Fruit fly (Drosophila melanogaster) whole organism, embryonic: ENCODE data around the gene CG13373.

Experiments
- Aef1 ChIP-seq: fragments of 200-800 bp; sonication (Bioruptor generic); IDR thresholded peaks from 3 replicates; pipeline ENCODE4 v1.3.6; 2022; ENCODE audit warnings: missing biosample characterization, missing genetic modification characterization
- BtbVII ChIP-seq: fragments of 200-800 bp; sonication (Bioruptor generic); optimal IDR thresholded peaks from 3 replicates; lab custom pipeline; 2017; ENCODE audit warnings: missing biosample characterization, mild to moderate bottlenecking, missing genetic modification characterization
- C15 ChIP-seq: fragments of 200-800 bp; sonication (Bioruptor generic); IDR thresholded peaks from 3 replicates; pipeline ENCODE4 v1.3.6; 2022; ENCODE audit warnings: missing biosample characterization, missing genetic modification characterization
- CG10274 ChIP-seq: fragments of 200-800 bp; sonication (Bioruptor generic); optimal IDR thresholded peaks from 3 replicates; lab custom pipeline; 2017; ENCODE audit warnings: missing biosample characterization, mild to moderate bottlenecking, missing genetic modification characterization
- CG12071 ChIP-seq: fragments of 200-800 bp; sonication (Bioruptor generic); optimal IDR thresholded peaks from 3 replicates; lab custom pipeline; 2018; ENCODE audit warnings: missing biosample characterization, mild to moderate bottlenecking, missing genetic modification characterization
- CG16813 ChIP-seq: fragments of 200-800 bp; sonication (Bioruptor generic); IDR thresholded peaks from 3 replicates; pipeline ENCODE4 v1.3.6; 2022; ENCODE audit warnings: missing biosample characterization, missing genetic modification characterization; ENCODE audit not compliant: partially characterized antibody
- CG17612 ChIP-seq: fragments of 200-800 bp; sonication (Bioruptor generic); IDR thresholded peaks from 2 replicates; pipeline ENCODE4 v1.3.6; 2022; ENCODE audit warnings: missing biosample characterization, missing genetic modification characterization
- CG1792 ChIP-seq: fragments of 200-800 bp; sonication (Bioruptor generic); optimal IDR thresholded peaks from 2 replicates; lab custom pipeline; 2016; ENCODE audit warnings: missing biosample characterization, missing genetic modification characterization
- CG2120 ChIP-seq: fragments of 200-800 bp; sonication (Bioruptor generic); optimal IDR thresholded peaks from 3 replicates; lab custom pipeline; 2016; ENCODE audit warnings: missing biosample characterization, missing genetic modification characterization
- CG31441 ChIP-seq: fragments of 200-800 bp; sonication (Bioruptor generic); IDR thresholded peaks from 2 replicates; pipeline ENCODE4 v1.3.6; 2022; ENCODE audit warnings: missing biosample characterization, missing genetic modification characterization
- CG3847 ChIP-seq: fragments of 200-800 bp; sonication (Bioruptor generic); IDR thresholded peaks from 2 replicates; pipeline ENCODE4 v1.3.6; 2022; ENCODE audit warnings: missing biosample characterization, missing genetic modification characterization
- CG6689 ChIP-seq: fragments of 200-800 bp; sonication (Bioruptor generic); IDR thresholded peaks from 2 replicates; pipeline ENCODE4 v1.3.6; 2022; ENCODE audit warnings: missing biosample characterization, missing genetic modification characterization
- CG8281 ChIP-seq: fragments of 200-800 bp; sonication (Bioruptor generic); optimal IDR thresholded peaks from 2 replicates; lab custom pipeline; 2018; ENCODE audit warnings: missing biosample characterization, mild to moderate bottlenecking, missing genetic modification characterization, moderate library complexity
- CG9609 ChIP-seq: fragments of 200-800 bp; sonication (Bioruptor generic); optimal IDR thresholded peaks from 3 replicates; lab custom pipeline; 2016; ENCODE audit warnings: missing biosample characterization, missing genetic modification characterization
- D ChIP-seq, 2 experiments: fragments of 200-800 bp in 1 of 2; fragments of >200 bp in 1 of 2; sonication (Bioruptor generic) in 1 of 2; optimal IDR thresholded peaks; 2 replicates in 1 of 2; 3 replicates in 1 of 2; lab custom pipeline; 2017; ENCODE audit warnings: mild to moderate bottlenecking in 1 of 2, missing biosample characterization in 1 of 2, missing genetic modification characterization in 1 of 2, missing genetic modification reagents in 1 of 2
- Dad ChIP-seq: fragments of 200-800 bp; sonication (Bioruptor generic); optimal IDR thresholded peaks from 3 replicates; lab custom pipeline; 2016; ENCODE audit warnings: missing biosample characterization, missing genetic modification characterization
- E2f2 ChIP-seq: fragments of 200-800 bp; sonication (Bioruptor generic); IDR thresholded peaks from 2 replicates; pipeline ENCODE4 v1.3.6; 2022; ENCODE audit warnings: missing biosample characterization, missing genetic modification characterization
- Ets97D ChIP-seq: fragments of 200-800 bp; sonication (Bioruptor generic); optimal IDR thresholded peaks from 3 replicates; lab custom pipeline; 2016; ENCODE audit warnings: missing biosample characterization, missing genetic modification characterization
- Fer1 ChIP-seq: fragments of 200-800 bp; sonication (Bioruptor generic); optimal IDR thresholded peaks from 2 replicates; lab custom pipeline; 2017; ENCODE audit warnings: missing biosample characterization, mild to moderate bottlenecking, missing genetic modification characterization
- HHEX ChIP-seq: fragments of 200-800 bp; sonication (Bioruptor generic); optimal IDR thresholded peaks from 3 replicates; lab custom pipeline; 2017; ENCODE audit warnings: missing biosample characterization, mild to moderate bottlenecking, missing genetic modification characterization, missing genetic modification reagents
- HmgD ChIP-seq: fragments of 200-800 bp; sonication (Bioruptor generic); optimal IDR thresholded peaks from 3 replicates; lab custom pipeline; 2016; ENCODE audit warnings: missing biosample characterization, missing genetic modification characterization
- HmgZ ChIP-seq: fragments of 200-800 bp; sonication (Bioruptor generic); optimal IDR thresholded peaks from 2 replicates; lab custom pipeline; 2018; ENCODE audit warnings: missing biosample characterization, mild to moderate bottlenecking, missing genetic modification characterization
- NFAT ChIP-seq: fragments of 200-800 bp; sonication (Bioruptor generic); IDR thresholded peaks from 2 replicates; pipeline ENCODE4 v1.3.6; 2022; ENCODE audit warnings: missing biosample characterization, missing genetic modification characterization
- PHDP ChIP-seq: fragments of 200-800 bp; sonication (Bioruptor generic); optimal IDR thresholded peaks from 3 replicates; lab custom pipeline; 2018; ENCODE audit warnings: missing biosample characterization, mild to moderate bottlenecking, missing genetic modification characterization, moderate library complexity
- Poxn ChIP-seq: fragments of 200-800 bp; sonication (Bioruptor generic); IDR thresholded peaks from 2 replicates; pipeline ENCODE4 v1.3.6; 2022; ENCODE audit warnings: missing biosample characterization, missing genetic modification characterization
- Sin3A ChIP-seq: fragments of >200 bp; optimal IDR thresholded peaks from 2 replicates; lab custom pipeline; 2018
- Sox100B ChIP-seq: fragments of 200-800 bp; sonication (Bioruptor generic); optimal IDR thresholded peaks from 3 replicates; lab custom pipeline; 2018; ENCODE audit warnings: missing biosample characterization, mild to moderate bottlenecking, missing genetic modification characterization
- Taf1 ChIP-seq: fragments of 200-800 bp; sonication (Bioruptor generic); IDR thresholded peaks from 2 replicates; pipeline ENCODE4 v1.3.6; 2022; ENCODE audit warnings: missing biosample characterization, missing genetic modification characterization
- Trl ChIP-seq, 3 experiments: fragments of >200 bp in 2 of 3; fragments of 200-800 bp in 1 of 3; sonication (Bioruptor generic) in 1 of 3; optimal IDR thresholded peaks; 2 replicates in 1 of 3; 3 replicates in 2 of 3; lab custom pipeline; 2016 to 2017; ENCODE audit warnings: missing biosample characterization in 1 of 3, missing genetic modification characterization in 1 of 3
- ara ChIP-seq: fragments of 200-800 bp; sonication (Bioruptor generic); IDR thresholded peaks from 2 replicates; pipeline ENCODE4 v1.3.6; 2022; ENCODE audit warnings: missing biosample characterization, missing genetic modification characterization
- bab2 ChIP-seq: fragments of 200-800 bp; sonication (Bioruptor generic); optimal IDR thresholded peaks from 2 replicates; lab custom pipeline; 2016; ENCODE audit warnings: missing biosample characterization, missing genetic modification characterization
- br ChIP-seq: fragments of >200 bp; optimal IDR thresholded peaks from 2 replicates; lab custom pipeline; 2017
- disco-r ChIP-seq: fragments of 200-800 bp; sonication (Bioruptor generic); optimal IDR thresholded peaks from 2 replicates; lab custom pipeline; 2016; ENCODE audit warnings: missing biosample characterization, missing genetic modification characterization
- ewg ChIP-seq: fragments of 200-800 bp; sonication (Bioruptor generic); optimal IDR thresholded peaks from 3 replicates; lab custom pipeline; 2017; ENCODE audit warnings: mild to moderate bottlenecking, missing biosample characterization, missing genetic modification reagents, missing genetic modification characterization
- fu2 ChIP-seq: fragments of 200-800 bp; sonication (Bioruptor generic); optimal IDR thresholded peaks from 2 replicates; lab custom pipeline; 2016; ENCODE audit warnings: missing biosample characterization, missing genetic modification characterization
- gce ChIP-seq: fragments of 200-800 bp; sonication (Bioruptor generic); IDR thresholded peaks from 3 replicates; pipeline ENCODE4 v1.3.6; 2022; ENCODE audit warnings: missing biosample characterization, missing genetic modification characterization
- hbn ChIP-seq: fragments of 200-800 bp; sonication (Bioruptor generic); IDR thresholded peaks from 2 replicates; pipeline ENCODE4 v1.3.6; 2022; ENCODE audit warnings: missing biosample characterization, missing genetic modification characterization; ENCODE audit not compliant: partially characterized antibody
- hth ChIP-seq: fragments of >200 bp; optimal IDR thresholded peaks from 2 replicates; lab custom pipeline; 2017; ENCODE audit warnings: inconsistent platforms
- ind ChIP-seq: fragments of 200-800 bp; sonication (Bioruptor generic); optimal IDR thresholded peaks from 3 replicates; lab custom pipeline; 2016; ENCODE audit warnings: missing biosample characterization, missing genetic modification characterization
- insv ChIP-seq, 2 experiments: fragments of 200-800 bp; sonication (Bioruptor generic); optimal IDR thresholded peaks; 3 replicates each; lab custom pipeline; 2016 to 2018; ENCODE audit warnings: missing biosample characterization in 2 of 2, missing genetic modification characterization in 2 of 2
- lola ChIP-seq, 3 experiments: fragments of >200 bp in 2 of 3; fragments of 200-800 bp in 1 of 3; sonication (Bioruptor generic) in 1 of 3; optimal IDR thresholded peaks; 2 replicates each; lab custom pipeline; 2017 to 2019; ENCODE audit warnings: missing biosample characterization in 3 of 3, missing genetic modification characterization in 3 of 3, mild to moderate bottlenecking in 1 of 3, moderate library complexity in 1 of 3
- nmo ChIP-seq: fragments of 200-800 bp; sonication (Bioruptor generic); optimal IDR thresholded peaks from 2 replicates; lab custom pipeline; 2018; ENCODE audit warnings: missing biosample characterization, mild to moderate bottlenecking, missing genetic modification characterization, moderate library complexity
- odd ChIP-seq: fragments of 200-800 bp; sonication (Bioruptor generic); optimal IDR thresholded peaks from 2 replicates; lab custom pipeline; 2017; ENCODE audit warnings: missing biosample characterization, mild to moderate bottlenecking, missing genetic modification characterization
- rib ChIP-seq: fragments of 200-800 bp; sonication (Bioruptor generic); IDR thresholded peaks from 2 replicates; pipeline ENCODE4 v1.3.6; 2022; ENCODE audit warnings: missing biosample characterization, missing genetic modification characterization
- sens ChIP-seq: fragments of 200-800 bp; sonication (Bioruptor generic); peaks from one replicate; lab custom pipeline; 2016; ENCODE audit warnings: missing biosample characterization, missing genetic modification characterization
- slbo ChIP-seq: fragments of 200-800 bp; sonication (Bioruptor generic); IDR thresholded peaks from 2 replicates; pipeline ENCODE4 v1.3.6; 2022; ENCODE audit warnings: missing biosample characterization, missing genetic modification characterization
- slou ChIP-seq: fragments of 200-800 bp; sonication (Bioruptor generic); optimal IDR thresholded peaks from 3 replicates; lab custom pipeline; 2016; ENCODE audit warnings: missing biosample characterization, missing genetic modification characterization
- twi ChIP-seq: fragments of 200-800 bp; optimal IDR thresholded peaks from 2 replicates; lab custom pipeline; 2019; ENCODE audit warnings: missing biosample characterization, mild to moderate bottlenecking, missing genetic modification characterization, moderate library complexity
- unc-4 ChIP-seq: fragments of 200-800 bp; sonication (Bioruptor generic); IDR thresholded peaks from 2 replicates; pipeline ENCODE4 v1.3.6; 2022; ENCODE audit warnings: missing biosample characterization, missing genetic modification characterization; ENCODE audit not compliant: partially characterized antibody
- zf30C ChIP-seq: fragments of 200-800 bp; sonication (Bioruptor generic); optimal IDR thresholded peaks from 3 replicates; lab custom pipeline; 2018; ENCODE audit warnings: missing biosample characterization, mild to moderate bottlenecking, missing genetic modification characterization

CG13373 gene

dm6 chrX:522357-523043 lies 45.7 kb downstream of the CG13373 start (continued):
- peak; percentile 96 for TF ChIP-seq slbo (GFP tag; lab: Robert Waterston, UW)
- peak; percentile 5 for TF ChIP-seq CG8281 (tag; lab: Kevin White, UChicago)
- peak; percentile 87 for TF ChIP-seq HmgD (GFP tag; lab: Kevin White, UChicago)
- peak; percentile 80 for TF ChIP-seq Dad (GFP tag; lab: Kevin White, UChicago)
- peak; percentile 88 for TF ChIP-seq ind
- no peak for TF ChIP-seq Sox100B
- TF ChIP-seq bab2 (GFP tag; lab: Kevin White, UChicago) = peak; percentile 92
- TF ChIP-seq Ets97D (GFP tag; lab: Kevin White, UChicago) = peak; percentile 49
- peak; percentile 88 for TF ChIP-seq CG12071 (GFP tag; lab: Kevin White, UChicago)
- peak; percentile 52 for TF ChIP-seq CG17612 (GFP tag; lab: Robert Waterston, UW)
- TF ChIP-seq Fer1 = peak; percentile 89
- TF ChIP-seq gce (GFP tag; lab: Robert Waterston, UW) = peak; percentile 66; the same call in 1 of the 3 replicates
- TF ChIP-seq slou = peak; percentile 40
- TF ChIP-seq hbn (GFP tag; lab: Robert Waterston, UW) = no peak
- TF ChIP-seq hth (lab: Kevin White, UChicago) = no peak
- peak; percentile 81 for TF ChIP-seq HHEX (GFP tag; lab: Kevin White, UChicago)
- peak; percentile 30; the same call in 1 of the 2 replicates for TF ChIP-seq CG31441
- TF ChIP-seq CG16813 (GFP tag; lab: Robert Waterston, UW) = no peak
- no peak for TF ChIP-seq D (optimal IDR thresholded peaks at IDR 0.05; lab: Kevin White, UChicago)
- peak; percentile 17 for TF ChIP-seq D (GFP tag; optimal IDR thresholded peaks at IDR 0.05; lab: Kevin White, UChicago)
- peak in 1 of 3 experiments; percentile 4 for TF ChIP-seq lola (GFP tag; optimal IDR thresholded peaks at IDR 0.05; lab: Kevin White, UChicago)
- no peak for TF ChIP-seq Poxn (GFP tag; lab: Robert Waterston, UW)
- TF ChIP-seq ewg = peak; percentile 66
- TF ChIP-seq CG6689 = peak; percentile 53; the same call in 1 of the 2 replicates
- peak; percentile 49; the same call in 1 of the 2 replicates for TF ChIP-seq E2f2
- TF ChIP-seq unc-4 = no peak
- peak; percentile 43 for TF ChIP-seq CG10274
- peak; percentile 80 for TF ChIP-seq ara (GFP tag; lab: Robert Waterston, UW)
- TF ChIP-seq HmgZ (tag; lab: Kevin White, UChicago) = peak; percentile 92
- peak; percentile 58 for TF ChIP-seq odd
- peak; percentile 87 for TF ChIP-seq CG3847 (GFP tag; lab: Robert Waterston, UW)
- TF ChIP-seq nmo (GFP tag; lab: Kevin White, UChicago) = peak; percentile 40
- TF ChIP-seq zf30C (GFP tag; lab: Kevin White, UChicago) = no peak
- TF ChIP-seq BtbVII (GFP tag; lab: Kevin White, UChicago) = peak; percentile 42
- peak; percentile 92 for TF ChIP-seq rib (GFP tag; lab: Robert Waterston, UW)
- TF ChIP-seq fu2 (GFP tag; lab: Kevin White, UChicago) = peak; percentile 82
- peak; percentile 85 for TF ChIP-seq Taf1
- TF ChIP-seq Trl (optimal IDR thresholded peaks at IDR 0.05; lab: Kevin White, UChicago) = peak; percentile 82 to 90
- peak; percentile 93 for TF ChIP-seq Trl (GFP tag; optimal IDR thresholded peaks at IDR 0.05; lab: Kevin White, UChicago)
- TF ChIP-seq Sin3A (lab: Kevin White, UChicago) = no peak
- TF ChIP-seq twi (tag; lab: Kevin White, UChicago) = peak; percentile 38
- peak; percentile 75 for TF ChIP-seq Aef1 (GFP tag; lab: Robert Waterston, UW)
- TF ChIP-seq sens (GFP tag; lab: Kevin White, UChicago) = peak; percentile 91
- TF ChIP-seq CG9609 (GFP tag; lab: Kevin White, UChicago) = peak; percentile 85
- peak; percentile 96 for TF ChIP-seq CG2120
- peak; percentile 66 for TF ChIP-seq disco-r (GFP tag; lab: Kevin White, UChicago)
- TF ChIP-seq insv (GFP tag; optimal IDR thresholded peaks at IDR 0.05; lab: Kevin White, UChicago) = no peak
- peak; percentile 27; the same call in 1 of the 3 replicates for TF ChIP-seq C15
- TF ChIP-seq br = no peak
- peak; percentile 72 for TF ChIP-seq CG1792
- TF ChIP-seq PHDP (tag; lab: Kevin White, UChicago) = peak; percentile 69
- TF ChIP-seq NFAT = peak; percentile 98
